Worm (Caenorhabditis elegans) whole organism, young adult: ENCODE data around the gene T05A10.6.
A peak's percentile ranks its signal among the peaks of the same experiment; 100 is the strongest.

Source experiments
- F22D6.2 ChIP-seq: sonication (generic microtip); optimal IDR thresholded peaks from 2 replicates; lab custom pipeline; 2016; ENCODE audit warnings: mild to moderate bottlenecking, missing genetic modification characterization, missing compliant biosample characterization
- F33H1.4 ChIP-seq: fragments of 200-800 bp; sonication (Bioruptor generic); IDR thresholded peaks from 2 replicates; pipeline ENCODE4 v1.3.6; 2022; ENCODE audit warnings: missing genetic modification reagents, missing genetic modification characterization, missing compliant biosample characterization
- F37B4.10 ChIP-seq: fragments of 200-800 bp; sonication (Bioruptor generic); IDR thresholded peaks from 2 replicates; pipeline ENCODE4 v1.3.6; 2022; ENCODE audit warnings: missing genetic modification characterization, missing compliant biosample characterization
- F39B2.1 ChIP-seq: fragments of 200-800 bp; sonication (Bioruptor generic); IDR thresholded peaks from 2 replicates; pipeline ENCODE4 v1.3.6; 2022; ENCODE audit warnings: missing genetic modification reagents, missing genetic modification characterization, missing compliant biosample characterization
- F55B11.4 ChIP-seq: sonication (generic microtip); optimal IDR thresholded peaks from 2 replicates; lab custom pipeline; 2016; ENCODE audit warnings: missing compliant biosample characterization, missing genetic modification characterization, borderline replicate concordance; ENCODE audit not compliant: insufficient read depth
- F57C9.4 ChIP-seq: sonication (generic microtip); optimal IDR thresholded peaks from 2 replicates; lab custom pipeline; 2017; ENCODE audit warnings: mild to moderate bottlenecking, missing genetic modification characterization, missing compliant biosample characterization
- T07F8.4 ChIP-seq: sonication (generic microtip); optimal IDR thresholded peaks from 2 replicates; lab custom pipeline; 2016; ENCODE audit warnings: mild to moderate bottlenecking, missing genetic modification characterization, moderate library complexity, missing compliant biosample characterization
- Y53F4B.3 ChIP-seq: fragments of 200-800 bp; sonication (Bioruptor generic); IDR thresholded peaks from 2 replicates; pipeline ENCODE4 v1.3.6; 2022; ENCODE audit warnings: missing genetic modification reagents, missing genetic modification characterization, missing compliant biosample characterization
- Y56A3A.18 ChIP-seq: fragments of 200-800 bp; sonication (Bioruptor generic); IDR thresholded peaks from 2 replicates; pipeline ENCODE4 v1.3.6; 2022; ENCODE audit warnings: missing genetic modification reagents, missing genetic modification characterization, missing compliant biosample characterization
- ZK185.1 ChIP-seq: sonication (generic microtip); optimal IDR thresholded peaks from 2 replicates; lab custom pipeline; 2016; ENCODE audit warnings: mild to moderate bottlenecking, missing genetic modification characterization, missing compliant biosample characterization; ENCODE audit not compliant: poor library complexity, severe bottlenecking
- attf-6 ChIP-seq: fragments of 200-800 bp; sonication (Bioruptor generic); IDR thresholded peaks from 2 replicates; pipeline ENCODE4 v1.3.6; 2022; ENCODE audit warnings: missing genetic modification reagents, missing genetic modification characterization, missing compliant biosample characterization
- bed-2 ChIP-seq: fragments of 200-800 bp; sonication (Bioruptor generic); IDR thresholded peaks from 2 replicates; pipeline ENCODE4 v1.3.6; 2022; ENCODE audit warnings: missing genetic modification reagents, missing genetic modification characterization, missing compliant biosample characterization
- cebp-2 ChIP-seq: fragments of 200-800 bp; sonication (Bioruptor generic); IDR thresholded peaks from 2 replicates; pipeline ENCODE4 v1.3.6; 2022; ENCODE audit warnings: missing genetic modification characterization, missing compliant biosample characterization
- chd-7 ChIP-seq: sonication (generic microtip); optimal IDR thresholded peaks from 2 replicates; lab custom pipeline; 2016; ENCODE audit warnings: mild to moderate bottlenecking, missing genetic modification characterization, moderate library complexity, missing compliant biosample characterization
- egrh-3 ChIP-seq: fragments of 200-800 bp; sonication (Bioruptor generic); IDR thresholded peaks from 2 replicates; pipeline ENCODE4 v1.3.6; 2022; ENCODE audit warnings: missing genetic modification reagents, missing genetic modification characterization, missing compliant biosample characterization
- hlh-26 ChIP-seq: fragments of 200-800 bp; sonication (Bioruptor generic); conservative IDR thresholded peaks from 2 replicates; pipeline ENCODE4 v1.3.6; 2022; ENCODE audit warnings: missing genetic modification reagents, missing genetic modification characterization, missing compliant biosample characterization
- lin-26 ChIP-seq: fragments of 200-800 bp; sonication (Bioruptor generic); IDR thresholded peaks from 2 replicates; pipeline ENCODE4 v1.3.6; 2022; ENCODE audit warnings: missing genetic modification reagents, missing genetic modification characterization, missing compliant biosample characterization
- lin-35 ChIP-seq, 3 experiments: fragments of 150-350 bp in 2 of 3; sonication (generic microtip) in 1 of 3; optimal IDR thresholded peaks; 2 replicates each; lab custom pipeline; 2014 to 2018; ENCODE audit warnings: missing biosample characterization in 3 of 3, missing genetic modification characterization in 3 of 3, missing genetic modification reagents in 3 of 3
- madf-3 ChIP-seq: fragments of 200-800 bp; sonication (Bioruptor generic); IDR thresholded peaks from 2 replicates; pipeline ENCODE4 v1.3.6; 2022; ENCODE audit warnings: missing genetic modification reagents, missing genetic modification characterization, missing compliant biosample characterization
- nfya-1 ChIP-seq: sonication (generic microtip); optimal IDR thresholded peaks from 2 replicates; lab custom pipeline; 2017; ENCODE audit warnings: antibody characterized with exemption, missing compliant biosample characterization, missing genetic modification characterization, borderline replicate concordance; ENCODE audit not compliant: insufficient read depth
- nfya-2 ChIP-seq: fragments of 200-800 bp; sonication (Bioruptor generic); IDR thresholded peaks from 2 replicates; pipeline ENCODE4 v1.3.6; 2022; ENCODE audit warnings: missing genetic modification reagents, missing genetic modification characterization, missing compliant biosample characterization
- nfyb-1 ChIP-seq: fragments of 200-800 bp; sonication (Bioruptor generic); IDR thresholded peaks from 2 replicates; pipeline ENCODE4 v1.3.6; 2022; ENCODE audit warnings: missing genetic modification reagents, missing genetic modification characterization, missing compliant biosample characterization
- nhr-80 ChIP-seq: sonication (generic microtip); optimal IDR thresholded peaks from 2 replicates; lab custom pipeline; 2016; ENCODE audit warnings: missing genetic modification characterization, missing compliant biosample characterization
- repo-1 ChIP-seq: sonication (generic microtip); optimal IDR thresholded peaks from 2 replicates; lab custom pipeline; 2017; ENCODE audit warnings: mild to moderate bottlenecking, missing genetic modification characterization, missing compliant biosample characterization
- rpc-1 ChIP-seq, 2 experiments: fragments of 150-350 bp in 1 of 2; sonication (generic microtip) in 1 of 2; optimal IDR thresholded peaks; 2 replicates each; lab custom pipeline; 2014 to 2018; ENCODE audit warnings: missing biosample characterization in 1 of 2, missing genetic modification characterization in 1 of 2, missing genetic modification reagents in 1 of 2, missing genotype in 1 of 2
- snpc-4 ChIP-seq, 5 experiments: fragments of 150-350 bp in 1 of 5; sonication (generic microtip) in 4 of 5; optimal IDR thresholded peaks; 2 replicates each; lab custom pipeline; 2014 to 2018; ENCODE audit warnings: missing genetic modification characterization in 5 of 5, missing biosample characterization in 3 of 5, antibody characterized with exemption in 2 of 5, mild to moderate bottlenecking in 2 of 5, missing compliant biosample characterization in 2 of 5, missing genotype in 2 of 5, moderate library complexity in 2 of 5, missing genetic modification reagents in 1 of 5
- unc-130 ChIP-seq: sonication (generic microtip); optimal IDR thresholded peaks from 2 replicates; lab custom pipeline; 2016; ENCODE audit warnings: missing genetic modification reagents, missing genetic modification characterization, missing compliant biosample characterization
- zfh-2 ChIP-seq: fragments of 200-800 bp; sonication (Bioruptor generic); conservative IDR thresholded peaks from 2 replicates; pipeline ENCODE4 v1.3.6; 2022; ENCODE audit warnings: missing genetic modification reagents, missing genetic modification characterization, missing compliant biosample characterization
- ztf-22 ChIP-seq: fragments of 200-800 bp; sonication (Bioruptor generic); optimal IDR thresholded peaks from 2 replicates; lab custom pipeline; 2018; ENCODE audit warnings: mild to moderate bottlenecking, missing genetic modification characterization, moderate library complexity, missing compliant biosample characterization
- ztf-25 ChIP-seq: fragments of 200-800 bp; sonication (Bioruptor generic); IDR thresholded peaks from 2 replicates; pipeline ENCODE4 v1.3.6; 2022; ENCODE audit warnings: missing genetic modification reagents, missing genetic modification characterization, missing compliant biosample characterization
- ztf-3 ChIP-seq: fragments of 200-800 bp; sonication (Bioruptor generic); optimal IDR thresholded peaks from 2 replicates; lab custom pipeline; 2018; ENCODE audit warnings: mild to moderate bottlenecking, missing genetic modification characterization, missing compliant biosample characterization

The T05A10.6 gene

ce11 chrX:10783822-10784221, 10.7 kb downstream of the T05A10.6 start, which contains the start of gene clc-4:
Gene clc-4, minus strand, starts transcription at chrX:10783922.
- TF ChIP-seq ztf-25 (GFP tag; lab: Robert Waterston, UW) (no peak), T07F8.4 (tag; lab: Kevin White, UChicago) (no peak), F22D6.2 (tag; lab: Kevin White, UChicago) (no peak)
- TF ChIP-seq, all 124 proteins: peak for 0

- TF ChIP-seq F39B2.1 (GFP tag; lab: Robert Waterston, UW) (no peak), ZK185.1 (tag; lab: Kevin White, UChicago) (peak; percentile 19), F37B4.10 (0 out of 2 replicates have a peak, but pooled peaks have one; percentile 66), F57C9.4 (tag; lab: Kevin White, UChicago) (no peak), Y53F4B.3 (GFP tag; lab: Robert Waterston, UW) (no peak), F33H1.4 (no peak), bed-2 (GFP tag; lab: Robert Waterston, UW) (no peak), cebp-2 (GFP tag; lab: Robert Waterston, UW) (no peak), zfh-2 (GFP tag; lab: Robert Waterston, UW) (peak; percentile 63), hlh-26 (GFP tag; lab: Robert Waterston, UW) (no peak), Y56A3A.18 (GFP tag; lab: Robert Waterston, UW) (no peak), egrh-3 (GFP tag; lab: Robert Waterston, UW) (no peak), rpc-1 (optimal IDR thresholded peaks at IDR 0.05; lab: Kevin White, UChicago) (no peak), rpc-1 (tag; optimal IDR thresholded peaks at IDR 0.05; lab: Kevin White, UChicago) (no peak), lin-35 (GFP tag; optimal IDR thresholded peaks at IDR 0.05; lab: Kevin White, UChicago) (no peak), nhr-80 (tag; lab: Kevin White, UChicago) (peak; percentile 37), ztf-25 (GFP tag; lab: Robert Waterston, UW) (no peak), lin-26 (peak; percentile 34; the same call in 1 of the 2 replicates), repo-1 (tag; lab: Kevin White, UChicago) (peak; percentile 9), unc-130 (no peak), attf-6 (GFP tag; lab: Robert Waterston, UW) (no peak), F55B11.4 (tag; lab: Kevin White, UChicago) (no peak), nfya-1 (tag; lab: Kevin White, UChicago) (no peak), nfyb-1 (GFP tag; lab: Robert Waterston, UW) (no peak), F22D6.2 (tag; lab: Kevin White, UChicago) (no peak), snpc-4 (GFP tag; optimal IDR thresholded peaks at IDR 0.05; lab: Kevin White, UChicago) (no peak), snpc-4 (tag; optimal IDR thresholded peaks at IDR 0.05; lab: Kevin White, UChicago) (no peak), chd-7 (tag; lab: Kevin White, UChicago) (no peak), ztf-3 (GFP tag; lab: Kevin White, UChicago) (no peak)
Measured at ce11 chrX:10780542-10781266, 13.8 kb downstream of the T05A10.6 start.

- TF ChIP-seq nfya-2 (GFP tag; lab: Robert Waterston, UW): 0 out of 2 replicates have a peak, but pooled peaks have one; percentile 26
- TF ChIP-seq zfh-2 (GFP tag; lab: Robert Waterston, UW): peak; percentile 51; the same call in 1 of the 2 replicates
- TF ChIP-seq ztf-3 (GFP tag; lab: Kevin White, UChicago): no peak
- no peak for TF ChIP-seq unc-130
- TF ChIP-seq nfyb-1 (GFP tag; lab: Robert Waterston, UW): 0 out of 2 replicates have a peak, but pooled peaks have one; percentile 10
- no peak for TF ChIP-seq madf-3
- no peak for TF ChIP-seq ztf-22
Measured at ce11 chrX:10774865-10775264, 19.7 kb downstream of the T05A10.6 start.
